Worm (Caenorhabditis elegans): ENCODE data around the gene ragc-1.

DNA sequence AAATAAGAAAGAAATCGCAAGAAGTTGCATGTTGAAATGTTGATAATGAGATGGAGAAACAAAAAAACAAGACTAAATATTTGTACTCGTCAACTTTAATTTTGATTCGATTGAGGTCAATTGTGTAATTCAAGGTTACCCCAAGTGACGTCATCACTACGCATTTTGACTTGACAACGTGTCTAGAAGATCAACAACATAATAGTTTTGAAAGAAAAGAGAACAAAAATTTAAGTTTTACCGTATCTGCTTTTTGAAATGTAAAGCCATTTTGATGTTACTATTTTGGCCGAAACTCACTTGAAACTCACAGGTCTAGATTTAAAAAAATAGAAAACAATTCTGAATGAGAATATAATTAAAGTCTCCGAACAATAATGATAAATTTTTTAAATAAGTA lies 16.2 kb upstream of the ragc-1 start, which contains the start of gene dsl-5:
- TF ChIP-seq lin-35 (GFP tag; optimal IDR thresholded peaks at IDR 0.05): no peak
- TF ChIP-seq ztf-6 (GFP tag; IDR thresholded peaks at IDR 0.05): no peak
- TF ChIP-seq attf-6 (GFP tag; IDR thresholded peaks at IDR 0.05): no peak
- TF ChIP-seq lag-1 (GFP tag; IDR thresholded peaks at IDR 0.05): no peak
- TF ChIP-seq zim-3 (tag; optimal IDR thresholded peaks at IDR 0.05): no peak
- TF ChIP-seq sptf-2 (GFP tag; optimal IDR thresholded peaks at IDR 0.05): no peak
- TF ChIP-seq ceh-91 (GFP tag; IDR thresholded peaks at IDR 0.05): no peak
- no peak for TF ChIP-seq nfya-2 (GFP tag; IDR thresholded peaks at IDR 0.05)
- TF ChIP-seq pha-4 (tag; optimal IDR thresholded peaks at IDR 0.05): no peak
- TF ChIP-seq unc-62 (GFP tag; optimal IDR thresholded peaks at IDR 0.05): no peak
- TF ChIP-seq ama-1 (optimal IDR thresholded peaks at IDR 0.05): no peak
- TF ChIP-seq ama-1 (GFP tag; optimal IDR thresholded peaks at IDR 0.05): no peak
- no peak for TF ChIP-seq unc-130 (GFP tag; optimal IDR thresholded peaks at IDR 0.05)
- TF ChIP-seq ceh-40 (GFP tag; IDR thresholded peaks at IDR 0.05): no peak
